Worm (Caenorhabditis elegans) whole organism, L2 larva: ENCODE measurements around the gene his-41.

ENCODE experiments used
- F13H6.1 ChIP-seq: sonication (generic microtip); optimal IDR thresholded peaks from 2 replicates; lab custom pipeline; 2016; ENCODE audit warnings: missing genetic modification characterization, missing compliant biosample characterization
- lin-13 ChIP-seq: fragments of 150-350 bp; optimal IDR thresholded peaks from 2 replicates; lab custom pipeline; 2014; ENCODE audit warnings: missing biosample characterization, missing genetic modification reagents, missing genetic modification characterization
- lin-39 ChIP-seq: fragments of 150-350 bp; optimal IDR thresholded peaks from 2 replicates; lab custom pipeline; 2014; ENCODE audit warnings: missing biosample characterization, missing genetic modification reagents, missing genetic modification characterization
- nhr-12 ChIP-seq: fragments of 150-350 bp; optimal IDR thresholded peaks from 2 replicates; lab custom pipeline; 2014; ENCODE audit warnings: missing biosample characterization, missing genetic modification characterization
- nhr-237 ChIP-seq: fragments of 150-350 bp; optimal IDR thresholded peaks from 2 replicates; lab custom pipeline; 2014; ENCODE audit warnings: missing biosample characterization, missing genetic modification characterization
- nhr-6 ChIP-seq: fragments of 150-350 bp; optimal IDR thresholded peaks from 2 replicates; lab custom pipeline; 2014; ENCODE audit warnings: missing biosample characterization, missing genetic modification characterization
- ztf-4 ChIP-seq: fragments of 150-350 bp; optimal IDR thresholded peaks from 2 replicates; lab custom pipeline; 2014; ENCODE audit warnings: missing biosample characterization, missing genetic modification characterization

DNA sequence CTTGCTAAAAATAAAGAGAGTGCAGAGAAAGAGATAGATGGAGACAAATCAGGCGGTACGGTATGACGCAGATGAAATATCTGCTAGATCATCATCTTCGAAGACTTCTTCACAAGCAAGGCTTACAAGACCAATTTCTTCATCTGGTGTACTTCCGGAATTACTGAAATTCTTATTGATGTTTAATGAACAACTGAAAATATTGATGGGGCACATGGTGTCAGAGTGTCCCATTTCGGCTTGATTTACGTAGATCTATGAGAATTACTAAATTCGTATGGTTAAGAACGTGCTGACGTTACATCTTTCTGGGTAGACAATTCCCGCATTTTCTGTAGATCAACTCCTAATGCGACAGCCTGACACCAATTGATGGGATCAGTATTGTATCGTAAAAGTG lies 11.3 kb downstream of the his-41 start:
- TF ChIP-seq ztf-4 (tag; lab: Kevin White, UChicago) (no peak), lin-39 (no peak), nhr-12 (tag; lab: Kevin White, UChicago) (no peak), lin-13 (no peak), nhr-237 (tag; lab: Kevin White, UChicago) (no peak), nhr-6 (tag; lab: Kevin White, UChicago) (no peak), F13H6.1 (no peak)
